Worm (Caenorhabditis elegans): ENCODE data around the gene ZK105.14.

DNA sequence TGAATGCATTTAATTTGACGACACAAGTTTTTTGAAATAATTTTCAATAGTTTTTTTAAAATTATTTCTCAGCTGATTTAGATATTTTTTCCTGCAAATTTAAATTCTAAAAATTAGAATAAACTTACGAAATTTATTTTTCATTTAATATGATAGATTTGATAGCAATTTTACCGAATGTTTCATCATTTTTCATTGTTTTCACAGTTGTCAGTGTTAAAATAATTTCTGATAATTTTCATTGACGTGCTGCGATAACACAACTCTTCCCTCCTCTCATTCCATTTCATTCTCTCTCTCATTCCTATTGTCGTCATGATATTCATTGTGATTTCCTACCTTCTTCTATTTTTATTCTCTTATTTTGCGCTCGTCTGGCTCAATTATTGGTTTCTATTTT lies 38.3 kb upstream of the ZK105.14 start, which contains the start of gene hint-3:
- no peak for TF ChIP-seq hmbx-1 (tag; optimal IDR thresholded peaks at IDR 0.05)
- no peak for TF ChIP-seq ama-1 (optimal IDR thresholded peaks at IDR 0.05)
- no peak for TF ChIP-seq flt-1 (GFP tag; IDR thresholded peaks at IDR 0.05)
- TF ChIP-seq scrt-1 (GFP tag; IDR thresholded peaks at IDR 0.05) = no peak
- TF ChIP-seq F13C5.2 (tag; optimal IDR thresholded peaks at IDR 0.05) = no peak
- no peak for TF ChIP-seq tra-4 (tag; optimal IDR thresholded peaks at IDR 0.05)
- TF ChIP-seq pes-1 (GFP tag; IDR thresholded peaks at IDR 0.05) = no peak
- no peak for TF ChIP-seq tbx-11 (GFP tag; IDR thresholded peaks at IDR 0.05)
- no peak for TF ChIP-seq hnd-1 (tag; optimal IDR thresholded peaks at IDR 0.05)
